Fruit fly (Drosophila melanogaster) whole organism, adult: Measurements from ENCODE around the gene Shmt.

ENCODE experiments used
- CG11617 ChIP-seq: fragments of 200-800 bp; sonication (Bioruptor generic); optimal IDR thresholded peaks from 2 replicates; lab custom pipeline; 2017; ENCODE audit warnings: mild to moderate bottlenecking, missing biosample characterization, missing genetic modification reagents, missing genetic modification characterization
- CG12768 ChIP-seq: fragments of 200-800 bp; sonication (Bioruptor generic); optimal IDR thresholded peaks from 2 replicates; lab custom pipeline; 2017; ENCODE audit warnings: missing biosample characterization, missing genetic modification characterization, mild to moderate bottlenecking, moderate library complexity, missing genetic modification reagents
- CG1620 ChIP-seq: fragments of 200-800 bp; sonication (Bioruptor generic); optimal IDR thresholded peaks from 2 replicates; lab custom pipeline; 2016; ENCODE audit warnings: missing biosample characterization, missing genetic modification characterization
- kay ChIP-seq: fragments of 200-800 bp; sonication (Bioruptor generic); peaks from one replicate; lab custom pipeline; 2016; ENCODE audit warnings: missing biosample characterization, missing genetic modification characterization, borderline replicate concordance
- ovo ChIP-seq: fragments of 200-800 bp; sonication (Bioruptor generic); optimal IDR thresholded peaks from 2 replicates; lab custom pipeline; 2016; ENCODE audit warnings: missing biosample characterization, missing genetic modification characterization
- pad ChIP-seq: fragments of 200-800 bp; sonication (Bioruptor generic); optimal IDR thresholded peaks from 3 replicates; lab custom pipeline; 2017; ENCODE audit warnings: missing biosample characterization, missing genetic modification characterization, mild to moderate bottlenecking, moderate library complexity, missing genetic modification reagents

- TF ChIP-seq pad (GFP tag; lab: Kevin White, UChicago) (peak; percentile 63), kay (GFP tag; lab: Kevin White, UChicago) (no peak), CG1620 (GFP tag; lab: Kevin White, UChicago) (peak; percentile 79), CG12768 (no peak), ovo (GFP tag; lab: Kevin White, UChicago) (peak; percentile 13), CG11617 (GFP tag; lab: Kevin White, UChicago) (no peak)
Observed at dm6 chrX:5932345-5932995, 15.9 kb upstream of the Shmt start.
